Worm (Caenorhabditis elegans): ENCODE measurements around the gene F21D5.4.

ce11 chrIV:8730469-8730868, 7.4 kb upstream of the F21D5.4 start, which contains the start of gene F21D5.3:
- TF ChIP-seq attf-4 (tag; optimal IDR thresholded peaks at IDR 0.05) (no peak), unc-62 (GFP tag; optimal IDR thresholded peaks at IDR 0.05 in 1 of 2) (no peak), unc-62 (tag; optimal IDR thresholded peaks at IDR 0.05) (no peak)
